Worm (Caenorhabditis elegans) whole organism, early embryonic: ENCODE data around the gene Y47D3B.4.

Experiments used
- ama-1 ChIP-seq: fragments of 150-350 bp; optimal IDR thresholded peaks from 2 replicates; lab custom pipeline; 2014
- hnd-1 ChIP-seq: sonication (generic microtip); optimal IDR thresholded peaks from 2 replicates; lab custom pipeline; 2016; ENCODE audit warnings: missing genetic modification characterization, missing compliant biosample characterization
- scrt-1 ChIP-seq: fragments of 200-800 bp; sonication (Bioruptor generic); IDR thresholded peaks from 2 replicates; pipeline ENCODE4 v1.3.6; 2022; ENCODE audit warnings: missing genetic modification characterization, missing compliant biosample characterization
- tra-4 ChIP-seq: sonication (generic microtip); optimal IDR thresholded peaks from 2 replicates; lab custom pipeline; 2017; ENCODE audit warnings: missing genetic modification characterization, missing compliant biosample characterization

ce11 chrIII:11377880-11378279 lies 27.3 kb upstream of the Y47D3B.4 start, which contains the start of gene dpy-18:
- TF ChIP-seq ama-1 (lab: Kevin White, UChicago): no peak
- TF ChIP-seq tra-4 (tag; lab: Kevin White, UChicago): no peak
- TF ChIP-seq hnd-1: no peak
- no peak for TF ChIP-seq scrt-1
